Fruit fly (Drosophila melanogaster) whole organism, adult: Measurements from ENCODE around the gene CG13712.
A peak's percentile ranks its signal among the peaks of the same experiment; 100 is the strongest.

Source experiments
- CG11617 ChIP-seq: fragments of 200-800 bp; sonication (Bioruptor generic); optimal IDR thresholded peaks from 2 replicates; lab custom pipeline; 2017; ENCODE audit warnings: mild to moderate bottlenecking, missing biosample characterization, missing genetic modification reagents, missing genetic modification characterization
- CG12768 ChIP-seq: fragments of 200-800 bp; sonication (Bioruptor generic); optimal IDR thresholded peaks from 2 replicates; lab custom pipeline; 2017; ENCODE audit warnings: missing biosample characterization, missing genetic modification characterization, mild to moderate bottlenecking, moderate library complexity, missing genetic modification reagents
- CG14711 ChIP-seq: fragments of 200-800 bp; sonication (Bioruptor generic); optimal IDR thresholded peaks from 2 replicates; lab custom pipeline; 2018; ENCODE audit warnings: missing biosample characterization, mild to moderate bottlenecking, missing genetic modification characterization, moderate library complexity
- CG1620 ChIP-seq: fragments of 200-800 bp; sonication (Bioruptor generic); optimal IDR thresholded peaks from 2 replicates; lab custom pipeline; 2016; ENCODE audit warnings: missing biosample characterization, missing genetic modification characterization
- CG33017 ChIP-seq: fragments of 200-800 bp; sonication (Bioruptor generic); optimal IDR thresholded peaks from 2 replicates; lab custom pipeline; 2018; ENCODE audit warnings: missing biosample characterization, mild to moderate bottlenecking, missing genetic modification characterization, moderate library complexity
- CG5204 ChIP-seq: fragments of 200-800 bp; sonication (Bioruptor generic); optimal IDR thresholded peaks from 2 replicates; lab custom pipeline; 2016; ENCODE audit warnings: missing biosample characterization, missing genetic modification characterization
- CG7045 ChIP-seq: fragments of 200-800 bp; sonication (Bioruptor generic); optimal IDR thresholded peaks from 2 replicates; lab custom pipeline; 2017; ENCODE audit warnings: missing biosample characterization, mild to moderate bottlenecking, missing genetic modification characterization
- CG7101 ChIP-seq: fragments of 200-800 bp; sonication (Bioruptor generic); optimal IDR thresholded peaks from 2 replicates; lab custom pipeline; 2018; ENCODE audit warnings: missing biosample characterization, mild to moderate bottlenecking, missing genetic modification characterization, moderate library complexity
- Clk ChIP-seq: fragments of 200-800 bp; sonication (Bioruptor generic); optimal IDR thresholded peaks from 2 replicates; lab custom pipeline; 2017; ENCODE audit warnings: missing biosample characterization, missing genetic modification characterization
- Crg-1 ChIP-seq: fragments of 200-800 bp; sonication (Bioruptor generic); optimal IDR thresholded peaks from 2 replicates; lab custom pipeline; 2016; ENCODE audit warnings: missing biosample characterization, missing genetic modification characterization
- Hr96 ChIP-seq: fragments of 200-800 bp; sonication (Bioruptor generic); optimal IDR thresholded peaks from 2 replicates; lab custom pipeline; 2016; ENCODE audit warnings: missing biosample characterization, missing genetic modification characterization
- Mnt ChIP-seq: fragments of 200-800 bp; sonication (Bioruptor generic); optimal IDR thresholded peaks from 2 replicates; lab custom pipeline; 2016; ENCODE audit warnings: missing biosample characterization, mild to moderate bottlenecking, missing genetic modification characterization
- bab1 ChIP-seq: fragments of 200-800 bp; sonication (Bioruptor generic); optimal IDR thresholded peaks from 3 replicates; lab custom pipeline; 2019; ENCODE audit warnings: missing biosample characterization, mild to moderate bottlenecking, missing genetic modification characterization, moderate library complexity
- cic ChIP-seq: fragments of 200-800 bp; sonication (Bioruptor generic); optimal IDR thresholded peaks from 2 replicates; lab custom pipeline; 2017; ENCODE audit warnings: missing biosample characterization, mild to moderate bottlenecking, missing genetic modification characterization, moderate library complexity
- cnc ChIP-seq, 2 experiments: fragments of >200 bp; optimal IDR thresholded peaks; 2 replicates each; lab custom pipeline; 2017
- kay ChIP-seq: fragments of 200-800 bp; sonication (Bioruptor generic); peaks from one replicate; lab custom pipeline; 2016; ENCODE audit warnings: missing biosample characterization, missing genetic modification characterization, borderline replicate concordance
- ovo ChIP-seq: fragments of 200-800 bp; sonication (Bioruptor generic); optimal IDR thresholded peaks from 2 replicates; lab custom pipeline; 2016; ENCODE audit warnings: missing biosample characterization, missing genetic modification characterization
- pad ChIP-seq: fragments of 200-800 bp; sonication (Bioruptor generic); optimal IDR thresholded peaks from 3 replicates; lab custom pipeline; 2017; ENCODE audit warnings: missing biosample characterization, missing genetic modification characterization, mild to moderate bottlenecking, moderate library complexity, missing genetic modification reagents
- tj ChIP-seq: fragments of 200-800 bp; sonication (Bioruptor generic); optimal IDR thresholded peaks from 3 replicates; lab custom pipeline; 2017; ENCODE audit warnings: missing biosample characterization, mild to moderate bottlenecking, missing genetic modification characterization, moderate library complexity
- toe ChIP-seq: fragments of 200-800 bp; sonication (Bioruptor generic); optimal IDR thresholded peaks from 2 replicates; lab custom pipeline; 2016; ENCODE audit warnings: missing biosample characterization, missing genetic modification characterization

Gene CG13712

dm6 chr3L:4688674-4689073 lies 21.0 kb downstream of the CG13712 start, which contains the start of gene CG7514:
Gene CG7514 (minus strand): TSS chr3L:4688774.
- TF ChIP-seq pad (GFP tag; lab: Kevin White, UChicago) (no peak), ovo (GFP tag; lab: Kevin White, UChicago) (no peak)

- TF ChIP-seq CG7045 (GFP tag; lab: Kevin White, UChicago) (no peak), CG33017 (no peak), CG1620 (GFP tag; lab: Kevin White, UChicago) (no peak), cic (GFP tag; lab: Kevin White, UChicago) (no peak), CG12768 (GFP tag; lab: Kevin White, UChicago) (peak; percentile 19)
These were observed 22.6 kb downstream of the CG13712 start, which contains the start of gene axo for dm6 chr3L:4687133-4687532. Gene axo (minus strand): TSS chr3L:4687317.

DNA sequence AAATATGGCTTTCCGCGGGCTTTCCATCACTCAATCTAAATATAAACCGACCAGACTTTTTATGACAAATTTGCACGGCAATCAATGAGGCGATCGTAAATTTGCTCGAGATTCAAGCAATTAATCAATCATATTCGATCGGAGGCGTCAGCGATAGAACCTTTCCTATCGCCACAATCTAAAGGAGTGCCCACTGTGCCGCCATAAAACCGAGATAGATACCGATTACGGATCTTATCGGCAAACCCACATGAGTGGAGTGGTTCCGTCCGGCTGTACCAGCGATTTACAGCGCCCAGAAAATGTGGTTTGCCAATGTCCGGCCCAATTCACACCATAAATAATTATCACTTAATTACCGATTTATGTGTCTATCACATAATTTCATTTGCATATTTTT lies 23.1 kb downstream of the CG13712 start:
- no peak for TF ChIP-seq CG33017
- no peak for TF ChIP-seq bab1 (GFP tag; lab: Kevin White, UChicago)
- no peak for TF ChIP-seq cic (GFP tag; lab: Kevin White, UChicago)
- no peak for TF ChIP-seq CG7045 (GFP tag; lab: Kevin White, UChicago)
- TF ChIP-seq CG1620 (GFP tag; lab: Kevin White, UChicago): no peak
- no peak for TF ChIP-seq CG7101 (tag; lab: Kevin White, UChicago)
- no peak for TF ChIP-seq Clk (GFP tag; lab: Kevin White, UChicago)
- no peak for TF ChIP-seq ovo (GFP tag; lab: Kevin White, UChicago)
- TF ChIP-seq Hr96 (GFP tag; lab: Kevin White, UChicago): no peak
- TF ChIP-seq Crg-1 (GFP tag; lab: Kevin White, UChicago): no peak
- no peak for TF ChIP-seq cnc (optimal IDR thresholded peaks at IDR 0.05; lab: Kevin White, UChicago)
- no peak for TF ChIP-seq CG14711 (tag; lab: Kevin White, UChicago)
- no peak for TF ChIP-seq toe
- TF ChIP-seq CG12768 (GFP tag; lab: Kevin White, UChicago): no peak
- no peak for TF ChIP-seq Mnt (GFP tag; lab: Kevin White, UChicago)
- TF ChIP-seq pad (GFP tag; lab: Kevin White, UChicago): no peak
- TF ChIP-seq CG5204 (GFP tag; lab: Kevin White, UChicago): no peak
- TF ChIP-seq tj (GFP tag; lab: Kevin White, UChicago): no peak
- TF ChIP-seq kay (GFP tag; lab: Kevin White, UChicago): no peak

dm6 chr3L:4686050-4686449 lies 23.6 kb downstream of the CG13712 start:
- TF ChIP-seq tj (GFP tag; lab: Kevin White, UChicago) (no peak), CG11617 (no peak), CG5204 (GFP tag; lab: Kevin White, UChicago) (no peak)

dm6 chr3L:4684622-4685276 lies 24.9 kb downstream of the CG13712 start:
- no peak for TF ChIP-seq ovo (GFP tag; lab: Kevin White, UChicago)

DNA sequence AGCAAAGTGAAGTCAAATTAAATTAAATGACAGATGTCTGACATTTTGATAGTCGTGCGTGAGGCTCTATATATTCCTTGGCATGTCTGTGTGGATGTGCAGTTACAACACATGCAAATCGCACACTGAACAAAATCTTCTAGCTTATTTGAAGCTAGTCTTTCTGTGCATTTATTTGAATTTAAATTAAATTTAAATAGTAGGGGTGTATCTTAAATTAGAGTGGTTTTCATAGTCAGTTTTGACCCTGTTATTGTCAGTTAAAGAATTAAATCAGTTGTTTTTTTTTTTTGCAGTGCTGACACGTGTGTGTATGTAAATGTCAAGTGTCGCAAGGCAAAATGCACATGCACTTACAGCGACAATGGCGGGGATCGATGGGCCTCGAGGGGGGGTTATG lies 30.6 kb downstream of the CG13712 start:
- TF ChIP-seq Hr96 (GFP tag; lab: Kevin White, UChicago) (no peak), bab1 (GFP tag; lab: Kevin White, UChicago) (no peak), CG7101 (tag; lab: Kevin White, UChicago) (no peak), CG14711 (tag; lab: Kevin White, UChicago) (no peak), CG11617 (no peak), CG12768 (GFP tag; lab: Kevin White, UChicago) (no peak), CG33017 (no peak), Mnt (GFP tag; lab: Kevin White, UChicago) (no peak), tj (GFP tag; lab: Kevin White, UChicago) (no peak), cic (GFP tag; lab: Kevin White, UChicago) (no peak), cnc (optimal IDR thresholded peaks at IDR 0.05; lab: Kevin White, UChicago) (no peak), Clk (GFP tag; lab: Kevin White, UChicago) (no peak), toe (no peak), ovo (GFP tag; lab: Kevin White, UChicago) (no peak), pad (GFP tag; lab: Kevin White, UChicago) (no peak)

- TF ChIP-seq kay (GFP tag; lab: Kevin White, UChicago): no peak
- no peak for TF ChIP-seq Crg-1 (GFP tag; lab: Kevin White, UChicago)
- no peak for TF ChIP-seq CG7045 (GFP tag; lab: Kevin White, UChicago)
These were observed 32.2 kb downstream of the CG13712 start, which contains the start of gene CG34266 for dm6 chr3L:4677532-4677931. Gene CG34266 (plus strand): TSS chr3L:4677832.

- TF ChIP-seq kay (GFP tag; lab: Kevin White, UChicago) (no peak), CG7101 (tag; lab: Kevin White, UChicago) (no peak), CG11617 (no peak)
These were observed 42.4 kb downstream of the CG13712 start, which contains the start of gene CG32236 for dm6 chr3L:4667289-4667688. Gene CG32236 (minus strand): TSS chr3L:4667389.
